Worm (Caenorhabditis elegans): ENCODE results near the gene C06A6.7.

The C06A6.7 gene

DNA sequence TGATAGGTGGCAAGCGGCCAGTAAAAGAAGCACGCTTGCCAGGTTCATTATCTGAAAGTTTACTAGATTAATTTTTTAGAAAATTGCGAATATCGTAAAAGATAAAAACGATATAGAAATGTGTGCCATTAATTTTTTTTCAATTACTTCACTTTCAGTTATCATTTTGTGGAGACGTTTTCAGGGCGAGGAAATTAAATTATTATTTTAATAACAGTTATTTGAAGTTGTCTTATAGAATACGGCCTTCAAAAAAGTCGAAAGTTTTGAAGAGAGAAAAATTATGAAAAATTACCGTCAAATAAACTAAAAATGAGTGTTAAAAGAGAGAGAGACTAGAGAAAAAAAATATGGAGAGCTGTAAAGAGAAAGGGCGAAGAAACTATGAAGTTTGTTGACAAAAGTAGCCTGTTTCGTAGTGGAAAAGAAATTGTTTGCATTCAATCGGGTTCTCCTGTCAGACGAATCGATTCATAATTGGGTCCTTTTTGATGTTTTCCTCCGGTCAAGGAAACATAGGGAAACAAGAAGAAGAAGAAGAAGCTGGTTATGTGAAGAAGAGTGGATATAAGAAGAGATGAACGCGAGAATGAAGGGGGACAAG is 3.6 kb downstream of the C06A6.7 start, which contains the start of gene erp-44.2:
Gene erp-44.2, minus strand, starts transcription at position 51 of the 604 bp plus-strand sequence.
- TF ChIP-seq rnt-1 (tag; optimal IDR thresholded peaks at IDR 0.05), result no peak
- no peak for TF ChIP-seq ceh-19 (GFP tag; optimal IDR thresholded peaks at IDR 0.05)
- TF ChIP-seq hlh-30 (tag; optimal IDR thresholded peaks at IDR 0.05; ENCODE audit: insufficient read depth), result no peak
- TF ChIP-seq ceh-48 (tag; optimal IDR thresholded peaks at IDR 0.05), result no peak
- no peak for TF ChIP-seq ceh-22 (tag; optimal IDR thresholded peaks at IDR 0.05)
- no peak for TF ChIP-seq ref-2 (tag; optimal IDR thresholded peaks at IDR 0.05)
- TF ChIP-seq pat-9 (tag; optimal IDR thresholded peaks at IDR 0.05), result no peak
- TF ChIP-seq ceh-30 (tag; optimal IDR thresholded peaks at IDR 0.05), result no peak

- TF ChIP-seq ttx-3 (tag; optimal IDR thresholded peaks at IDR 0.05) (no peak), ceh-14 (tag; optimal IDR thresholded peaks at IDR 0.05) (peak; percentile 40), fkh-10 (GFP tag; optimal IDR thresholded peaks at IDR 0.05) (no peak), K09A11.1 (tag; optimal IDR thresholded peaks at IDR 0.05; ENCODE audit: insufficient read depth) (no peak), hlh-30 (tag; optimal IDR thresholded peaks at IDR 0.05; ENCODE audit: insufficient read depth) (peak; percentile 29), hlh-15 (tag; optimal IDR thresholded peaks at IDR 0.05) (no peak)
Observed at ce11 chrIV:7830151-7830550, 8.2 kb downstream of the C06A6.7 start, which contains the start of gene mvb-12. mvb-12 (plus strand) TSS chrIV:7830525.

- TF ChIP-seq K02D7.2 (tag; optimal IDR thresholded peaks at IDR 0.05), result no peak
- TF ChIP-seq elt-2 (tag; optimal IDR thresholded peaks at IDR 0.05), result peak; percentile 2
Observed at ce11 chrIV:7829275-7829938, 8.9 kb downstream of the C06A6.7 start, which contains the start of gene C06A6.4. C06A6.4 (minus strand) TSS chrIV:7829298.

ce11 chrIV:7824649-7825048 is 13.7 kb downstream of the C06A6.7 start:
- TF ChIP-seq zip-5 (tag; optimal IDR thresholded peaks at IDR 0.05) (no peak), tbx-2 (tag; optimal IDR thresholded peaks at IDR 0.05) (no peak), sdc-2 (tag; optimal IDR thresholded peaks at IDR 0.05) (no peak), ztf-16 (tag; optimal IDR thresholded peaks at IDR 0.05) (no peak), fax-1 (tag; optimal IDR thresholded peaks at IDR 0.05) (no peak), eyg-1 (tag; optimal IDR thresholded peaks at IDR 0.05) (no peak), pha-4 (tag; optimal IDR thresholded peaks at IDR 0.05) (no peak), tbx-7 (tag; optimal IDR thresholded peaks at IDR 0.05) (no peak), F13H6.1 (tag; optimal IDR thresholded peaks at IDR 0.05) (no peak), ceh-19 (GFP tag; optimal IDR thresholded peaks at IDR 0.05) (no peak), hlh-8 (tag; optimal IDR thresholded peaks at IDR 0.05) (no peak), ama-1 (optimal IDR thresholded peaks at IDR 0.05) (no peak), ahr-1 (tag; optimal IDR thresholded peaks at IDR 0.05) (no peak)

DNA sequence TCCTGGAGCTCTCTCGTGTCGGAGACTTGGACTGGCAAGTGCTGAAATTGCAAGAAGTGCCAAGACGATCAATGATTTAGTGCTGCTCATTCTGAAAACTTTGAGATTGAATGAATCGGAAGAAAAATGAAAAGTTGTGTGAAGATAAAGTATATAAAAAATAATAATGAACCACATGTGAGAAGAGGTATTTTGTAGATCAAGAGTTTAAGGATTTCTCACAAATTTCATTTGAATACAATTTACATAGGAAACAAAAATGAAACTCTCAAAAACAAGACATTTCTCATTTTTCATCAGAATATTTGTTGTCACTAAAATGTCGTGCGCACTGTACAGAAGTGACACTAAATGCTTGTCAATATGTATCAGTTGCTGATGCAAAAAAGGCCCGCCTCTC is 15.8 kb downstream of the C06A6.7 start, which contains the start of gene T14A8.2:
Gene T14A8.2, minus strand, starts transcription at position 101 of the 400 bp plus-strand sequence.
- TF ChIP-seq ceh-14 (tag; optimal IDR thresholded peaks at IDR 0.05), result no peak
- TF ChIP-seq dmd-4 (tag; optimal IDR thresholded peaks at IDR 0.05; ENCODE audit: borderline replicate concordance), result no peak
- no peak for TF ChIP-seq gmeb-2 (tag; optimal IDR thresholded peaks at IDR 0.05)
- no peak for TF ChIP-seq ttx-3 (tag; optimal IDR thresholded peaks at IDR 0.05)
- TF ChIP-seq ceh-34 (tag; optimal IDR thresholded peaks at IDR 0.05), result no peak
- TF ChIP-seq unc-86 (tag; optimal IDR thresholded peaks at IDR 0.05), result no peak
- no peak for TF ChIP-seq K02D7.2 (tag; optimal IDR thresholded peaks at IDR 0.05)
- TF ChIP-seq ceh-45 (GFP tag; IDR thresholded peaks at IDR 0.05), result no peak
- no peak for TF ChIP-seq zip-5 (tag; optimal IDR thresholded peaks at IDR 0.05)
- TF ChIP-seq T23F11.4 (GFP tag; optimal IDR thresholded peaks at IDR 0.05), result no peak
- no peak for TF ChIP-seq K09A11.1 (tag; optimal IDR thresholded peaks at IDR 0.05; ENCODE audit: insufficient read depth)
- TF ChIP-seq elt-2 (tag; optimal IDR thresholded peaks at IDR 0.05), result no peak
- TF ChIP-seq C08G9.2 (tag; optimal IDR thresholded peaks at IDR 0.05), result no peak
- no peak for TF ChIP-seq lim-6 (tag; optimal IDR thresholded peaks at IDR 0.05)

Measured in whole organism, late embryonic.